Fruit fly (Drosophila melanogaster) whole organism, wandering third instar larva: ENCODE data around the gene rtet.

Source experiments
- Abd-B ChIP-seq: fragments of >200 bp; optimal IDR thresholded peaks from 2 replicates; lab custom pipeline; 2017; ENCODE audit warnings: missing biosample characterization, missing genetic modification characterization
- CG32264 ChIP-seq: fragments of 200-800 bp; sonication (Bioruptor generic); optimal IDR thresholded peaks from 2 replicates; lab custom pipeline; 2016; ENCODE audit warnings: missing biosample characterization, missing genetic modification characterization
- CrebA ChIP-seq: fragments of 200-800 bp; sonication (Bioruptor generic); optimal IDR thresholded peaks from 2 replicates; lab custom pipeline; 2016; ENCODE audit warnings: missing biosample characterization, mild to moderate bottlenecking, missing genetic modification characterization, borderline replicate concordance
- Dif ChIP-seq: fragments of 200-275, 200-300 bp; sonication (Bioruptor generic); optimal IDR thresholded peaks from 2 replicates; lab custom pipeline; 2018; ENCODE audit warnings: missing biosample characterization, missing genetic modification characterization; ENCODE audit not compliant: partially characterized antibody
- HLH106 ChIP-seq: fragments of 200-800 bp; optimal IDR thresholded peaks from 3 replicates; lab custom pipeline; 2019; ENCODE audit warnings: missing biosample characterization, mild to moderate bottlenecking, missing genetic modification characterization, moderate library complexity
- Hnf4 ChIP-seq: fragments of 200-800 bp; sonication (Bioruptor generic); optimal IDR thresholded peaks from 2 replicates; lab custom pipeline; 2016; ENCODE audit warnings: missing biosample characterization, mild to moderate bottlenecking, missing genetic modification characterization
- Hr83 ChIP-seq: fragments of 200-300 bp; sonication (Bioruptor generic); optimal IDR thresholded peaks from 2 replicates; lab custom pipeline; 2016; ENCODE audit warnings: missing biosample characterization, mild to moderate bottlenecking, missing genetic modification characterization, moderate library complexity; ENCODE audit not compliant: poor library complexity, severe bottlenecking
- Jra ChIP-seq: sonication (Bioruptor generic); optimal IDR thresholded peaks from 2 replicates; lab custom pipeline; 2016; ENCODE audit warnings: missing biosample characterization, missing genetic modification characterization
- Mio ChIP-seq: sonication (Bioruptor generic); optimal IDR thresholded peaks from 2 replicates; lab custom pipeline; 2016; ENCODE audit warnings: missing biosample characterization, missing genetic modification characterization
- Myc ChIP-seq: fragments of >200 bp; optimal IDR thresholded peaks from 2 replicates; lab custom pipeline; 2017
- N ChIP-seq: fragments of >200 bp; optimal IDR thresholded peaks from 2 replicates; lab custom pipeline; 2018; ENCODE audit warnings: missing biosample characterization, missing external identifiers, missing genetic modification characterization
- OdsH ChIP-seq: fragments of 200-800 bp; sonication (Bioruptor generic); optimal IDR thresholded peaks from 2 replicates; lab custom pipeline; 2016; ENCODE audit warnings: missing biosample characterization, mild to moderate bottlenecking, missing genetic modification characterization
- Rel ChIP-seq, 2 experiments: fragments of 200-800 bp; sonication (Bioruptor generic) in 1 of 2; optimal IDR thresholded peaks; 2 replicates in 1 of 2; 3 replicates in 1 of 2; lab custom pipeline; 2016 to 2019; ENCODE audit warnings: mild to moderate bottlenecking in 2 of 2, missing biosample characterization in 2 of 2, missing genetic modification characterization in 2 of 2, moderate library complexity in 1 of 2
- Vsx2 ChIP-seq: fragments of 200-300, 225-300 bp; sonication (Bioruptor generic); optimal IDR thresholded peaks from 2 replicates; lab custom pipeline; 2018; ENCODE audit warnings: missing biosample characterization, missing genetic modification characterization; ENCODE audit not compliant: partially characterized antibody
- br ChIP-seq: fragments of 200-800 bp; sonication (Bioruptor generic); optimal IDR thresholded peaks from 2 replicates; lab custom pipeline; 2016; ENCODE audit warnings: missing biosample characterization, missing genetic modification characterization
- brk ChIP-seq: fragments of 200-800 bp; sonication (Bioruptor generic); optimal IDR thresholded peaks from 2 replicates; lab custom pipeline; 2016; ENCODE audit warnings: missing biosample characterization, mild to moderate bottlenecking, missing genetic modification characterization
- dl ChIP-seq, 2 experiments: fragments of 175-275, 200-275 bp in 1 of 2; fragments of 200-275 bp in 1 of 2; sonication (Bioruptor generic); optimal IDR thresholded peaks; lab custom pipeline; 2018; ENCODE audit warnings: mild to moderate bottlenecking in 2 of 2, missing biosample characterization in 2 of 2, missing genetic modification characterization in 2 of 2, moderate library complexity in 2 of 2; ENCODE audit not compliant: partially characterized antibody in 2 of 2, insufficient read depth in 1 of 2
- dmrt93B ChIP-seq: fragments of 200-800 bp; sonication (Bioruptor generic); optimal IDR thresholded peaks from 2 replicates; lab custom pipeline; 2018; ENCODE audit warnings: missing biosample characterization, mild to moderate bottlenecking, missing genetic modification characterization
- dsf ChIP-seq: sonication (Bioruptor generic); optimal IDR thresholded peaks from 2 replicates; lab custom pipeline; 2016; ENCODE audit warnings: missing biosample characterization, missing genetic modification characterization, borderline replicate concordance
- ey ChIP-seq: fragments of 200-800 bp; sonication (Bioruptor generic); optimal IDR thresholded peaks from 2 replicates; lab custom pipeline; 2016; ENCODE audit warnings: missing biosample characterization, missing genetic modification characterization
- foxo ChIP-seq, 2 experiments: fragments of 200-800 bp; sonication (Bioruptor generic); optimal IDR thresholded peaks; 2 replicates in 1 of 2; 3 replicates in 1 of 2; lab custom pipeline; 2016 to 2017; ENCODE audit warnings: missing biosample characterization in 2 of 2, missing genetic modification characterization in 2 of 2
- jim ChIP-seq: fragments of 175-275, 200-325 bp; sonication (Bioruptor generic); optimal IDR thresholded peaks from 2 replicates; lab custom pipeline; 2016; ENCODE audit warnings: missing biosample characterization, mild to moderate bottlenecking, missing genetic modification characterization
- lola ChIP-seq: fragments of >200 bp; optimal IDR thresholded peaks from 2 replicates; lab custom pipeline; 2017; ENCODE audit warnings: missing biosample characterization, missing genetic modification characterization
- pan ChIP-seq: fragments of >200 bp; optimal IDR thresholded peaks from 2 replicates; lab custom pipeline; 2017
- psq ChIP-seq: fragments of 200-800 bp; sonication (Bioruptor generic); optimal IDR thresholded peaks from 3 replicates; lab custom pipeline; 2017; ENCODE audit warnings: missing biosample characterization, mild to moderate bottlenecking, missing genetic modification characterization, moderate library complexity
- rgr ChIP-seq: fragments of 200-800 bp; sonication (Bioruptor generic); optimal IDR thresholded peaks from 3 replicates; lab custom pipeline; 2016; ENCODE audit warnings: missing biosample characterization, mild to moderate bottlenecking, missing genetic modification characterization
- sage ChIP-seq: fragments of 200-800 bp; sonication (Bioruptor generic); optimal IDR thresholded peaks from 2 replicates; lab custom pipeline; 2016; ENCODE audit warnings: missing biosample characterization, mild to moderate bottlenecking, missing genetic modification characterization
- sv ChIP-seq: fragments of 200-800 bp; sonication (Bioruptor generic); optimal IDR thresholded peaks from 3 replicates; lab custom pipeline; 2016; ENCODE audit warnings: missing biosample characterization, missing genetic modification characterization
- tai ChIP-seq: sonication (Bioruptor generic); optimal IDR thresholded peaks from 2 replicates; lab custom pipeline; 2016; ENCODE audit warnings: missing biosample characterization, missing genetic modification characterization
- usp ChIP-seq: fragments of >200 bp; optimal IDR thresholded peaks from 2 replicates; lab custom pipeline; 2017; ENCODE audit warnings: missing biosample characterization, missing genetic modification characterization
- woc ChIP-seq: sonication (Bioruptor generic); optimal IDR thresholded peaks from 2 replicates; lab custom pipeline; 2016; ENCODE audit warnings: missing biosample characterization, mild to moderate bottlenecking, missing genetic modification characterization

Gene rtet

DNA sequence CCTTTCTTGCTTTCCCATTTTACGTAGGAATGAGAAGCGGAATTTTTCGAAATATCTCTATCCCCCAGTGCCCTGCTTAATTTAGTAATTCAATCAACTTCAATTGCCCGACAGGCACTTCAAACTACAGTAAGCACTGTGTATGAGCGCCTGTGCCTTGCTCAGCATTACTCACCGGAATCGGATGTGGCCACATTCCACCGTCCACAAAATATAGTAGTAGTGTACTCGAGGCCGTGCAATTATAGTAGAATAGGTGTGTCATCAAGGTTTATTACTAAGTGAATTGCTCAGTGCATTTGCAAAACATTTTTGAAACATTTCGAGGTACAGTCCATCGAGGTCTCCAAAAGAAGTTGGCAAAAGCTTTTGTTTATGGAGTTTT lies 42.6 kb upstream of the rtet start:
- TF ChIP-seq sage (GFP tag; lab: Kevin White, UChicago) (no peak), brk (GFP tag; lab: Kevin White, UChicago) (no peak)
- TF ChIP-seq, all 38 proteins: peak for 0

DNA sequence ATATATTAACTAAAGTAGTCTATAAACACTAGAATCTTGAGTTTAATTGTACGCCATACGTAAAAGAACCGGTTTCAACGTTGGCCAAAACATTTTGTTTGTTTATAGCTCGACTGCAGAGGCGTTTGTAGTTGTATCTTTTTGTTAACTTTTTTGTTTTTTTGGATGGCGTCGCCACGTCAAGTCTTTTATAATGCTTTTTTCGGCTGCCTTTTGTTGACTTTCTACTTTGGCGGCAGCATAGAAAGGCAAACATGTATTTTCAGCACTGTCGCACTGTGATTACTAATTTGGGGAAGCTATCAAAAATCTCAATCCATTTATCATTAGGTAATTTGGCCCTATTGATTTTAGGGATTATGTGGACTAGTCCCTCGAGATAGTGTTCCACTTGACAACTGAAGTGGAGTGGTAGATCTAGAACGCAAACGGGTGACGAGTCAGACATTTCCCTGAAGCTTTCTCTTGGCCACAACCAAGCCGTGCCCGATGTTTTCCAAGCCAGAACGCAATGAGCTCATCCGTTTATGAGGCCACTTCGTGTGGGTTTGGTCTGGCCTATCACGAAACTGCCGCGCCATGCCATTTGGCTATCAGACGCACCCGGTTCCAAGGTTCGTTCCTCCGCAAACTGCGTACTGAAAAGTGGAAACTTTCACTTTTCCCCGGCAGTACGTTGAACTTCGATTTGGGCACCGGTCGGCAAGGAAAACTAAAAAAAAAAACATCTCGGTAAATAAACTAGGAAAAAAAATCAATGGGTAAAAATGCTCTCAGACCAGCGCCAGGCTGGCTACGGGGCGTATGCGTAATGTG lies 41.6 kb upstream of the rtet start:
- TF ChIP-seq ey (GFP tag; lab: Kevin White, UChicago) (no peak), CrebA (no peak)
- TF ChIP-seq, all 38 proteins: peak for 0

DNA sequence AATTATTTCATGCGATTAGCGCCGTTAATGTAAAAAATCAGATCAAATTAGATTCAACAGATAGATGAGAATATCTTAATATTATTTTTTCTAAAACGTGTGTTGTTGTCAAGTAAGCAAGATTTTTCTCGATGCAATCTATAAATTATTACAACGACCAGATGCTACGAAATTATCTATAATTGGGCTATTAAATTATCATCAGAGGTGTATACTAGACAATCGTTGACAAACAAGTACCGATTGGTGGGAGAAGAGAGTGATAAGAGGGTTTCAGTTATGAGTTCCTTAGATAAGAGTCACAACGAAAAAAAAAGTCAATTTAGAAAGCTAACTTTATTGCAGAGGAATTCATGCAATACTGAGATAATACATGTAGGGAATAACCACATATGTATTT lies 40.7 kb upstream of the rtet start:
- TF ChIP-seq br (GFP tag; lab: Kevin White, UChicago) (peak; percentile 34), dsf (GFP tag; lab: Kevin White, UChicago) (no peak)
- TF ChIP-seq, all 38 proteins: peak for 1

DNA sequence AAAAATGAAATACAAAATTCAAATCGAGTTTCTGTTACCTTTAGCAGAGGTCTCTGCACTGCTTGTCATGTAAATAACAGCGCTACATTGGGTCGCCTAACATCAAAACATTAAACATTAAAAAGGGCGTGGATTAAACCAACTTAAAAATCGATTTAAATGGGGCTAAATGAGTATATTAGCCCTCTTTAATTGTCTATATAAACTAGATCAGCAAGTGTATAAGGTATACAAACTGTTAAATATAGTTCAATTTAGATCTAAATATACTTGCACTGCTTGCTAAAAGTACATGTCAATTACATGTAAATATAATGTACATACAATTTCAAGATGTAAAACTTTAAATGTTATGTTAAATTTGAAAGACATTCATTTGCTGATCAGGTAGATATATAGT lies 38.5 kb upstream of the rtet start:
- no peak for TF ChIP-seq Rel (GFP tag; optimal IDR thresholded peaks at IDR 0.05; lab: Kevin White, UChicago)
- TF ChIP-seq Rel (tag; optimal IDR thresholded peaks at IDR 0.05; lab: Kevin White, UChicago) = no peak
- TF ChIP-seq Myc (lab: Kevin White, UChicago) = peak; percentile 17
- TF ChIP-seq, all 38 proteins: peak for 1

DNA sequence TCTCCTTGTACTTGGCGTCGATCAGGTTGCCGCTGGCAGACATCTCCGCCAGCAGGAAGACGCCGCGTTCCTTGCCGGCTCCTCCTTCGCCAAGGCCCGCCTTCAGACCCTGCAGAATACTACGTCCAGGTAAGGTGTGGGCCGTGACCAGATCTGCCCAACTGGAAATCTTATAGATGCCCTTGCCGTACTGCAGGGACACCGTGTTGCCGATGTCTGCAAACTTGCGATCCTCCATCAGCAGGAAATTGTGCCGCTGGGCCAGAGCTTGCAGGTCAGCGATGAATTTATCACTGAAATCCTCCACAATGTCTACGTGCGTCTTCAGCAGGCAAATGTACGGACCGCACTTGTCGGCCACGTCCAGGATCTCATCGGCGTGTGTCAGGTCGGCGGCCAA lies 36.9 kb upstream of the rtet start:
- TF ChIP-seq usp (GFP tag; lab: Kevin White, UChicago) = no peak
- TF ChIP-seq dsf (GFP tag; lab: Kevin White, UChicago) = no peak
- TF ChIP-seq Vsx2 (GFP tag; lab: Kevin White, UChicago) = no peak
- no peak for TF ChIP-seq dl (GFP tag; optimal IDR thresholded peaks at IDR 0.05; lab: Kevin White, UChicago; ENCODE audit: insufficient read depth in 1 of 2, partially characterized antibody in 2 of 2)
- no peak for TF ChIP-seq OdsH (GFP tag; lab: Kevin White, UChicago)
- no peak for TF ChIP-seq HLH106 (tag; lab: Kevin White, UChicago)
- TF ChIP-seq lola (GFP tag; lab: Kevin White, UChicago) = no peak
- TF ChIP-seq br (GFP tag; lab: Kevin White, UChicago) = no peak
- no peak for TF ChIP-seq CG32264 (GFP tag; lab: Kevin White, UChicago)
- no peak for TF ChIP-seq dmrt93B (GFP tag; lab: Kevin White, UChicago)
- TF ChIP-seq Rel (GFP tag; optimal IDR thresholded peaks at IDR 0.05; lab: Kevin White, UChicago) = no peak
- no peak for TF ChIP-seq Rel (tag; optimal IDR thresholded peaks at IDR 0.05; lab: Kevin White, UChicago)
- no peak for TF ChIP-seq sage (GFP tag; lab: Kevin White, UChicago)
- TF ChIP-seq rgr (GFP tag; lab: Kevin White, UChicago) = no peak
- TF ChIP-seq pan = no peak
- no peak for TF ChIP-seq brk (GFP tag; lab: Kevin White, UChicago)
- no peak for TF ChIP-seq Hnf4 (GFP tag; lab: Kevin White, UChicago)
- TF ChIP-seq Dif (GFP tag; lab: Kevin White, UChicago) = no peak
- no peak for TF ChIP-seq Abd-B
- TF ChIP-seq tai (GFP tag; lab: Kevin White, UChicago) = no peak
- TF ChIP-seq Mio (GFP tag; lab: Kevin White, UChicago) = no peak
- TF ChIP-seq, all 38 proteins: peak for 0

DNA sequence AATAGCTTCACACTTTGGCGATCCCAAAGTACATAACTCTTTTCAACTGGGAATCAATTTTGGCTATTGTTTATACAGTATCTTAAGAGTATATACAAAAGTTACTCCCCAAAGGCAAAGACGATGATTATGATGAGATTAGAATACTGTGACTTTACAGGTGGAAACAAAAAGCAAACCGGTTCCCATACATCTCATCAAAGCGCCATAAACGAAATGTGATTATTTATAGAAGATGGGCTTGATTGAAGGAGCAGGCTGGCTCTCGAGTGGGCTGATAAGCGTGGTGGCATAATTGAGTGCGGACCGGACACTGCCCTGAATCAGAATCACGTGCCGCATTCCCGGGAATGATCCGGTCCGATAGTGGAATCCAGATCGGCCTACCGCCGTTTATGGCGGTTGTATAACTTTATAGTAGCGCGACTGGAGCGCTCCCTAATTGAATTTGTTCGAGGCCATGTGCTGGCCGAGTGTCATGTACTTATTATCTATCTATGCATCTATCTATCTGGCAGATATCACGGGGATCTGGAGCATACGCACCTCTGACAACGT lies 36.2 kb upstream of the rtet start:
- TF ChIP-seq ey (GFP tag; lab: Kevin White, UChicago) (no peak), tai (GFP tag; lab: Kevin White, UChicago) (no peak), brk (GFP tag; lab: Kevin White, UChicago) (no peak), dmrt93B (GFP tag; lab: Kevin White, UChicago) (no peak), Hnf4 (GFP tag; lab: Kevin White, UChicago) (no peak), Rel (GFP tag; optimal IDR thresholded peaks at IDR 0.05; lab: Kevin White, UChicago) (no peak), Rel (tag; optimal IDR thresholded peaks at IDR 0.05; lab: Kevin White, UChicago) (no peak), br (GFP tag; lab: Kevin White, UChicago) (no peak), N (no peak), dl (GFP tag; optimal IDR thresholded peaks at IDR 0.05; lab: Kevin White, UChicago; ENCODE audit: insufficient read depth in 1 of 2, partially characterized antibody in 2 of 2) (no peak), Hr83 (GFP tag; lab: Kevin White, UChicago) (no peak), pan (no peak), sv (GFP tag; lab: Kevin White, UChicago) (no peak), Abd-B (no peak), Jra (GFP tag; lab: Kevin White, UChicago) (no peak), psq (GFP tag; lab: Kevin White, UChicago) (no peak), woc (GFP tag; lab: Kevin White, UChicago) (no peak), Mio (GFP tag; lab: Kevin White, UChicago) (no peak), foxo (GFP tag; optimal IDR thresholded peaks at IDR 0.05; lab: Kevin White, UChicago) (no peak), CrebA (no peak), jim (no peak)
